Worm (Caenorhabditis elegans) whole organism, mixed stage, embryonic: ENCODE measurements around the gene F10G7.12.

Source experiments
- M03D4.4 ChIP-seq: sonication (generic microtip); optimal IDR thresholded peaks from 2 replicates; lab custom pipeline; 2017; ENCODE audit warnings: mild to moderate bottlenecking, missing genetic modification characterization, missing compliant biosample characterization
- bed-3 ChIP-seq: fragments of 200-800 bp; sonication (Bioruptor generic); optimal IDR thresholded peaks from 3 replicates; lab custom pipeline; 2018; ENCODE audit warnings: mild to moderate bottlenecking, missing genetic modification characterization, moderate library complexity, missing compliant biosample characterization
- blmp-1 ChIP-seq: fragments of 150-350 bp; optimal IDR thresholded peaks from 2 replicates; lab custom pipeline; 2014; ENCODE audit warnings: missing biosample characterization, missing genetic modification characterization
- ceh-39 ChIP-seq: fragments of 150-350 bp; optimal IDR thresholded peaks from 2 replicates; lab custom pipeline; 2014; ENCODE audit warnings: missing biosample characterization, missing genetic modification characterization
- ceh-43 ChIP-seq: fragments of 200-800 bp; sonication (Bioruptor generic); optimal IDR thresholded peaks from 2 replicates; lab custom pipeline; 2018; ENCODE audit warnings: mild to moderate bottlenecking, missing genetic modification characterization, moderate library complexity, missing compliant biosample characterization
- ceh-83 ChIP-seq: fragments of 200-800 bp; sonication (Bioruptor generic); optimal IDR thresholded peaks from 2 replicates; lab custom pipeline; 2018; ENCODE audit warnings: mild to moderate bottlenecking, missing genetic modification characterization, missing compliant biosample characterization
- ces-1 ChIP-seq: fragments of 150-350 bp; optimal IDR thresholded peaks from 2 replicates; lab custom pipeline; 2014; ENCODE audit warnings: missing biosample characterization, missing genetic modification reagents, missing genetic modification characterization
- cnd-1 ChIP-seq: fragments of 200-800 bp; sonication (Bioruptor generic); optimal IDR thresholded peaks from 2 replicates; lab custom pipeline; 2018; ENCODE audit warnings: mild to moderate bottlenecking, missing genetic modification characterization, missing compliant biosample characterization
- drap-1 ChIP-seq: fragments of 200-800 bp; sonication (Bioruptor generic); optimal IDR thresholded peaks from 3 replicates; lab custom pipeline; 2018; ENCODE audit warnings: mild to moderate bottlenecking, missing genetic modification characterization, missing compliant biosample characterization
- elt-1 ChIP-seq: sonication (generic microtip); optimal IDR thresholded peaks from 2 replicates; lab custom pipeline; 2017; ENCODE audit warnings: missing genetic modification characterization, mild to moderate bottlenecking, missing compliant biosample characterization, antibody characterized with exemption, moderate library complexity, borderline replicate concordance; ENCODE audit not compliant: insufficient read depth
- elt-3 ChIP-seq: fragments of 150-350 bp; optimal IDR thresholded peaks from 2 replicates; lab custom pipeline; 2014; ENCODE audit warnings: missing biosample characterization, missing genetic modification characterization
- flh-1 ChIP-seq: fragments of 200-800 bp; sonication (Bioruptor generic); optimal IDR thresholded peaks from 2 replicates; lab custom pipeline; 2018; ENCODE audit warnings: mild to moderate bottlenecking, missing genetic modification characterization, moderate library complexity, missing compliant biosample characterization
- ham-2 ChIP-seq: fragments of 200-800 bp; sonication (Bioruptor generic); optimal IDR thresholded peaks from 2 replicates; lab custom pipeline; 2018; ENCODE audit warnings: mild to moderate bottlenecking, missing genetic modification characterization, missing compliant biosample characterization
- lin-13 ChIP-seq: fragments of 150-350 bp; optimal IDR thresholded peaks from 2 replicates; lab custom pipeline; 2014; ENCODE audit warnings: missing biosample characterization, missing genetic modification characterization
- lsy-2 ChIP-seq: fragments of 150-350 bp; optimal IDR thresholded peaks from 2 replicates; lab custom pipeline; 2014; ENCODE audit warnings: missing biosample characterization, missing genetic modification characterization
- mab-5 ChIP-seq: fragments of 150-350 bp; optimal IDR thresholded peaks from 2 replicates; lab custom pipeline; 2014; ENCODE audit warnings: missing biosample characterization, missing genetic modification characterization
- mep-1 ChIP-seq: fragments of 150-350 bp; optimal IDR thresholded peaks from 2 replicates; lab custom pipeline; 2017; ENCODE audit warnings: missing biosample characterization, missing genetic modification reagents, missing genetic modification characterization, inconsistent platforms
- mls-2 ChIP-seq: sonication (generic microtip); optimal IDR thresholded peaks from 2 replicates; lab custom pipeline; 2016; ENCODE audit warnings: mild to moderate bottlenecking, missing genetic modification characterization, moderate library complexity, missing compliant biosample characterization
- nhr-12 ChIP-seq: fragments of 150-350 bp; optimal IDR thresholded peaks from 2 replicates; lab custom pipeline; 2014; ENCODE audit warnings: missing biosample characterization, missing genetic modification characterization
- nhr-2 ChIP-seq: fragments of 150-350 bp; optimal IDR thresholded peaks from 2 replicates; lab custom pipeline; 2014; ENCODE audit warnings: missing biosample characterization, missing genetic modification characterization
- nhr-237 ChIP-seq: fragments of 150-350 bp; optimal IDR thresholded peaks from 2 replicates; lab custom pipeline; 2014; ENCODE audit warnings: missing biosample characterization, missing genetic modification characterization
- nhr-76 ChIP-seq: sonication (generic microtip); optimal IDR thresholded peaks from 2 replicates; lab custom pipeline; 2017; ENCODE audit warnings: missing biosample characterization, missing genetic modification characterization
- pha-4 ChIP-seq: fragments of 150-350 bp; optimal IDR thresholded peaks from 2 replicates; lab custom pipeline; 2018; ENCODE audit warnings: missing biosample characterization, missing genetic modification reagents, missing genetic modification characterization
- sem-2 ChIP-seq: fragments of 200-800 bp; sonication (Bioruptor generic); optimal IDR thresholded peaks from 2 replicates; lab custom pipeline; 2018; ENCODE audit warnings: mild to moderate bottlenecking, missing genetic modification characterization, missing compliant biosample characterization
- snpc-4 ChIP-seq: fragments of 150-350 bp; optimal IDR thresholded peaks from 2 replicates; lab custom pipeline; 2014; ENCODE audit warnings: missing biosample characterization, missing genetic modification characterization
- sptf-1 ChIP-seq: sonication (generic microtip); optimal IDR thresholded peaks from 2 replicates; lab custom pipeline; 2017; ENCODE audit warnings: mild to moderate bottlenecking, missing genetic modification characterization, moderate library complexity, missing compliant biosample characterization
- tbx-8 ChIP-seq: fragments of 200-800 bp; sonication (Bioruptor generic); optimal IDR thresholded peaks from 2 replicates; lab custom pipeline; 2018; ENCODE audit warnings: mild to moderate bottlenecking, missing genetic modification characterization, moderate library complexity, missing compliant biosample characterization
- unc-39 ChIP-seq: fragments of 150-350 bp; optimal IDR thresholded peaks from 2 replicates; lab custom pipeline; 2014; ENCODE audit warnings: missing biosample characterization, missing genetic modification characterization
- unc-62 ChIP-seq: fragments of 150-350 bp; optimal IDR thresholded peaks from 2 replicates; lab custom pipeline; 2014; ENCODE audit warnings: missing biosample characterization, missing genetic modification reagents, missing genetic modification characterization
- zip-8 ChIP-seq: fragments of 150-350 bp; optimal IDR thresholded peaks from 2 replicates; lab custom pipeline; 2014; ENCODE audit warnings: missing biosample characterization, missing genetic modification characterization
- ztf-11 ChIP-seq: fragments of 150-350 bp; optimal IDR thresholded peaks from 2 replicates; lab custom pipeline; 2014; ENCODE audit warnings: missing biosample characterization, missing genetic modification characterization

Gene F10G7.12

ce11 chrII:4681391-4681790, 8.2 kb upstream of the F10G7.12 start, which contains the start of gene T05A7.7:
T05A7.7 (minus strand) TSS chrII:4681491.
- TF ChIP-seq ceh-83 (GFP tag; lab: Kevin White, UChicago): no peak
- no peak for TF ChIP-seq cnd-1
- TF ChIP-seq snpc-4: no peak
- TF ChIP-seq sptf-1: no peak

DNA sequence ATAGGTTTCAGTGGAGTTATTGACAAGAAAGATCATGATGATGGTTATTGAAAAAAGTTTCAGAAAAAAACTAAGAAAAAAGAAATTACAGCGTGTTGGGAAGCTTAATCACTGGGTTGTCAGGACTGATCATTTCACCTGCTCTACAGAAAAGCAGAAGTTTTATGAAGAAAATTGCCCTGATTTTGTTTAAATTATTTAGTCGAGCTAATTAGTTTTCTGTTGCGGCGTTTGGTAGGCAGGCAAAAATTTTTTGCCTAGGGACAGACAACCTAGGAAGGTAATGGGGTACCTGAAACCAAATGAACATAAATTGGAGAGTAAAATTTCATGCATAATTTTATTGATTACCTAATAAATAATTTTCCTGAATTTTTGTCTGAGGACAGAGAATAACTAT, 5.9 kb upstream of the F10G7.12 start, which contains the start of gene sre-40:
Gene sre-40, minus strand, starts transcription at position 101 of the 400 bp plus-strand sequence.
- TF ChIP-seq ces-1 (GFP tag; lab: Kevin White, UChicago) (no peak), elt-3 (tag; lab: Kevin White, UChicago) (no peak), nhr-12 (tag; lab: Kevin White, UChicago) (no peak), sptf-1 (no peak), flh-1 (GFP tag; lab: Kevin White, UChicago) (no peak), lsy-2 (no peak), ceh-43 (GFP tag; lab: Kevin White, UChicago) (no peak), nhr-237 (tag; lab: Kevin White, UChicago) (no peak)
- TF ChIP-seq, all 35 proteins: peak for 0

DNA sequence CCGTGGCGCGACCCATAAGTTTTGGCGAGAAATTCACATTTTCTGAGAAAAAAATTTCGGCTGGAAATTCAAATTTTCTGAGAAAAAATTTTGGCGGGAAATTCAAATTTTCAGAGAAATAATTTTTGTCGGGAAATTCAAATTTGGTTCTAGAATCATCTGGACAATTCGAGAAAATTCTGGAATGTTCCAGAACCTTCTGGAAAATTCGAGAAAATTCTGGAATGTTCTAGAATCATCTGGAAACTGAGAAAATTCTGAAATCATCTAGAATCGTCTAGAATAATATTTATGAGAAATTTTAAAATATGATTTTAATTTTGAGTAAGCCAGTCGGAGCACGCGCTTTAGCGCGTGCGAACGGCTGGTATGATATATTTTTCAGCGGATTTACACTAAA, 4.7 kb upstream of the F10G7.12 start:
- TF ChIP-seq ham-2 (GFP tag; lab: Kevin White, UChicago): no peak
- no peak for TF ChIP-seq cnd-1

DNA sequence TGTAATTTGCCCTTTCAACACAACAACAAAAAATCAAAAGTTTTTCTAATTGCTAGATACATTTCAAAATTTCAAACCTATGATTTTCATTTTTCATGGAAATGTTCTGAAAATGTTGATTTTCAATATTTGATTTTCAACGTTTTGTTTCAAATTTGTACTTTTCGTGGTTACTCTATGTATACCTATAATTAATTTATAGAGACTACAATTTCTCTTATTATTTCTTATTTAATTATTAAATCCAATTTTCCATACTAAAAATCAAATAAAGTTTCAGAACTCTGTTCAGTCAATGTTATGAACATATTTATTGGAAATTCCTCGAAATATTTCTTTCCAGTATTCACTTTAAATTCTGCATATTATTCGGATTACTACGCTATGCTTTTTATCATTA, 2.6 kb upstream of the F10G7.12 start, which contains the start of gene sre-39:
Gene sre-39, plus strand, starts transcription at position 301 of the 400 bp plus-strand sequence.
- no peak for TF ChIP-seq tbx-8 (GFP tag; lab: Kevin White, UChicago)
- no peak for TF ChIP-seq zip-8 (tag; lab: Kevin White, UChicago)
- no peak for TF ChIP-seq elt-3 (tag; lab: Kevin White, UChicago)
- no peak for TF ChIP-seq nhr-12 (tag; lab: Kevin White, UChicago)
- TF ChIP-seq nhr-2: no peak
- TF ChIP-seq mab-5: no peak
- no peak for TF ChIP-seq nhr-237 (tag; lab: Kevin White, UChicago)
- no peak for TF ChIP-seq elt-1 (tag; lab: Kevin White, UChicago)
- no peak for TF ChIP-seq unc-39 (tag; lab: Kevin White, UChicago)
- TF ChIP-seq bed-3 (GFP tag; lab: Kevin White, UChicago): no peak
- no peak for TF ChIP-seq ceh-83 (GFP tag; lab: Kevin White, UChicago)
- TF ChIP-seq ceh-39 (tag; lab: Kevin White, UChicago): no peak
- TF ChIP-seq drap-1 (GFP tag; lab: Kevin White, UChicago): no peak
- no peak for TF ChIP-seq M03D4.4 (tag; lab: Kevin White, UChicago)
- TF ChIP-seq ztf-11 (tag; lab: Kevin White, UChicago): no peak
- no peak for TF ChIP-seq sem-2
- TF ChIP-seq ces-1 (GFP tag; lab: Kevin White, UChicago): no peak
- no peak for TF ChIP-seq unc-62 (GFP tag; lab: Kevin White, UChicago)
- TF ChIP-seq blmp-1 (tag; lab: Kevin White, UChicago): no peak
- TF ChIP-seq, all 35 proteins: peak for 0

ce11 chrII:4693129-4693528, 3.6 kb downstream of the F10G7.12 start, which contains the start of gene F10G7.5:
F10G7.5 (plus strand) TSS chrII:4693414.
- peak; percentile 47 for TF ChIP-seq pha-4 (tag; lab: Kevin White, UChicago)
- no peak for TF ChIP-seq ceh-83 (GFP tag; lab: Kevin White, UChicago)
- TF ChIP-seq mls-2 (tag; lab: Kevin White, UChicago): no peak
- TF ChIP-seq mab-5: no peak

ce11 chrII:4696055-4696454, 6.5 kb downstream of the F10G7.12 start:
- TF ChIP-seq lin-13 (tag; lab: Kevin White, UChicago) (no peak), elt-1 (tag; lab: Kevin White, UChicago) (no peak), tbx-8 (GFP tag; lab: Kevin White, UChicago) (no peak), drap-1 (GFP tag; lab: Kevin White, UChicago) (no peak), cnd-1 (no peak), bed-3 (GFP tag; lab: Kevin White, UChicago) (no peak), ham-2 (GFP tag; lab: Kevin White, UChicago) (no peak), mab-5 (no peak), ceh-83 (GFP tag; lab: Kevin White, UChicago) (no peak), mep-1 (no peak), zip-8 (tag; lab: Kevin White, UChicago) (no peak), nhr-76 (tag; lab: Kevin White, UChicago) (no peak), ces-1 (GFP tag; lab: Kevin White, UChicago) (no peak), M03D4.4 (tag; lab: Kevin White, UChicago) (no peak)
